Worm (Caenorhabditis elegans): ENCODE measurements around the gene srw-133.

ce11 chrV:4131471-4131939, 17.0 kb upstream of the srw-133 start, which contains the start of gene nhr-57:
- TF ChIP-seq nhr-80 (tag; optimal IDR thresholded peaks at IDR 0.05) (peak; percentile 83), nfya-1 (tag; optimal IDR thresholded peaks at IDR 0.05; ENCODE audit: borderline replicate concordance, insufficient read depth) (no peak), Y67H2A.10 (GFP tag; conservative IDR thresholded peaks at IDR 0.05) (no peak), madf-10 (tag; optimal IDR thresholded peaks at IDR 0.05) (no peak), ets-4 (GFP tag; optimal IDR thresholded peaks at IDR 0.05) (no peak), B0019.2 (GFP tag; conservative IDR thresholded peaks at IDR 0.05) (no peak), snpc-1.1 (tag; optimal IDR thresholded peaks at IDR 0.05; ENCODE audit: insufficient read depth) (no peak), ceh-79 (tag; optimal IDR thresholded peaks at IDR 0.05) (no peak), F10E7.11 (tag; optimal IDR thresholded peaks at IDR 0.05) (no peak), F57C9.4 (tag; optimal IDR thresholded peaks at IDR 0.05) (no peak), snpc-4 (GFP tag; optimal IDR thresholded peaks at IDR 0.05) (no peak), snpc-4 (tag; optimal IDR thresholded peaks at IDR 0.05) (peak in 1 of 4 experiments; percentile 2), ama-1 (optimal IDR thresholded peaks at IDR 0.05) (no peak), ama-1 (GFP tag; optimal IDR thresholded peaks at IDR 0.05) (no peak), F55B11.4 (tag; optimal IDR thresholded peaks at IDR 0.05; ENCODE audit: borderline replicate concordance, insufficient read depth) (no peak)

Data from whole organism, young adult.